Worm (Caenorhabditis elegans) whole organism, L4/young adult: ENCODE measurements around the gene tram-1.

Experiments used
- W03F9.2 ChIP-seq: fragments of 150-350 bp; optimal IDR thresholded peaks from 2 replicates; lab custom pipeline; 2014; ENCODE audit warnings: missing biosample characterization, missing genetic modification characterization
- him-1 ChIP-seq: sonication (generic microtip); optimal IDR thresholded peaks from 2 replicates; lab custom pipeline; 2016; ENCODE audit warnings: missing genotype, missing genetic modification reagents, missing genetic modification characterization, missing compliant biosample characterization

ce11 chrIV:10236106-10236505 lies 15.0 kb upstream of the tram-1 start:
- TF ChIP-seq him-1 (no peak), W03F9.2 (no peak)
